Worm (Caenorhabditis elegans) whole organism, young adult: ENCODE measurements around the gene C26B2.7.

ENCODE experiments used
- B0261.1 ChIP-seq: sonication (generic microtip); optimal IDR thresholded peaks from 2 replicates; lab custom pipeline; 2016; ENCODE audit warnings: mild to moderate bottlenecking, missing genetic modification characterization, moderate library complexity, missing compliant biosample characterization
- B0336.3 ChIP-seq: fragments of 200-800 bp; sonication (Bioruptor generic); IDR thresholded peaks from 2 replicates; pipeline ENCODE4 v1.3.6; 2022; ENCODE audit warnings: missing genetic modification characterization, missing compliant biosample characterization
- D2030.7 ChIP-seq: fragments of 200-800 bp; sonication (Bioruptor generic); IDR thresholded peaks from 2 replicates; pipeline ENCODE4 v1.3.6; 2022; ENCODE audit warnings: missing genetic modification reagents, missing genetic modification characterization, missing compliant biosample characterization
- F52B5.7 ChIP-seq: sonication (generic microtip); optimal IDR thresholded peaks from 2 replicates; lab custom pipeline; 2016; ENCODE audit warnings: mild to moderate bottlenecking, missing genetic modification characterization, missing compliant biosample characterization
- F55B11.4 ChIP-seq: sonication (generic microtip); optimal IDR thresholded peaks from 2 replicates; lab custom pipeline; 2016; ENCODE audit warnings: missing compliant biosample characterization, missing genetic modification characterization, borderline replicate concordance; ENCODE audit not compliant: insufficient read depth
- F57A8.1 ChIP-seq: fragments of 200-800 bp; sonication (Bioruptor generic); optimal IDR thresholded peaks from 2 replicates; lab custom pipeline; 2018; ENCODE audit warnings: mild to moderate bottlenecking, missing genetic modification characterization, moderate library complexity, missing compliant biosample characterization
- T26A5.8 ChIP-seq: sonication (generic microtip); optimal IDR thresholded peaks from 2 replicates; lab custom pipeline; 2016; ENCODE audit warnings: missing genetic modification characterization, missing compliant biosample characterization
- Y56A3A.18 ChIP-seq: fragments of 200-800 bp; sonication (Bioruptor generic); IDR thresholded peaks from 2 replicates; pipeline ENCODE4 v1.3.6; 2022; ENCODE audit warnings: missing genetic modification reagents, missing genetic modification characterization, missing compliant biosample characterization
- ZK185.1 ChIP-seq: sonication (generic microtip); optimal IDR thresholded peaks from 2 replicates; lab custom pipeline; 2016; ENCODE audit warnings: mild to moderate bottlenecking, missing genetic modification characterization, missing compliant biosample characterization; ENCODE audit not compliant: poor library complexity, severe bottlenecking
- ama-1 ChIP-seq, 3 experiments: fragments of 150-350 bp in 1 of 3; sonication (generic microtip) in 2 of 3; optimal IDR thresholded peaks; 2 replicates each; lab custom pipeline; 2014 to 2018; ENCODE audit warnings: missing biosample characterization in 2 of 3, missing genetic modification characterization in 2 of 3, missing genetic modification reagents in 2 of 3
- attf-3 ChIP-seq: fragments of 200-800 bp; sonication (Bioruptor generic); conservative IDR thresholded peaks from 2 replicates; pipeline ENCODE4 v1.3.6; 2022; ENCODE audit warnings: missing genetic modification reagents, missing genetic modification characterization, missing compliant biosample characterization
- cebp-1 ChIP-seq, 2 experiments: fragments of 200-800 bp in 1 of 2; sonication (Bioruptor generic) in 1 of 2; sonication (generic microtip) in 1 of 2; IDR thresholded peaks in 1 of 2; optimal IDR thresholded peaks in 1 of 2; 2 replicates each; pipeline versions ENCODE4 v1.3.6 to Lab custom; 2017 to 2022; ENCODE audit warnings: missing compliant biosample characterization in 2 of 2, missing genetic modification characterization in 2 of 2, mild to moderate bottlenecking in 1 of 2, missing genetic modification reagents in 1 of 2, moderate library complexity in 1 of 2
- cebp-2 ChIP-seq: fragments of 200-800 bp; sonication (Bioruptor generic); IDR thresholded peaks from 2 replicates; pipeline ENCODE4 v1.3.6; 2022; ENCODE audit warnings: missing genetic modification characterization, missing compliant biosample characterization
- ceh-27 ChIP-seq: fragments of 200-800 bp; sonication (Bioruptor generic); optimal IDR thresholded peaks from 2 replicates; lab custom pipeline; 2018; ENCODE audit warnings: mild to moderate bottlenecking, missing genetic modification characterization, moderate library complexity, missing compliant biosample characterization
- ceh-58 ChIP-seq: fragments of 200-800 bp; sonication (Bioruptor generic); IDR thresholded peaks from 2 replicates; pipeline ENCODE4 v1.3.6; 2022; ENCODE audit warnings: missing genetic modification characterization, missing compliant biosample characterization
- ceh-91 ChIP-seq: fragments of 200-800 bp; sonication (Bioruptor generic); IDR thresholded peaks from 2 replicates; pipeline ENCODE4 v1.3.6; 2022; ENCODE audit warnings: missing genetic modification reagents, missing genetic modification characterization, missing compliant biosample characterization
- die-1 ChIP-seq: sonication (generic microtip); optimal IDR thresholded peaks from 2 replicates; lab custom pipeline; 2016; ENCODE audit warnings: missing genotype, mild to moderate bottlenecking, missing genetic modification characterization, missing compliant biosample characterization
- dox-1 ChIP-seq: fragments of 200-800 bp; sonication (Bioruptor generic); IDR thresholded peaks from 2 replicates; pipeline ENCODE4 v1.3.6; 2022; ENCODE audit warnings: missing genetic modification reagents, missing genetic modification characterization, missing compliant biosample characterization
- egl-44 ChIP-seq: fragments of 200-800 bp; sonication (Bioruptor generic); IDR thresholded peaks from 2 replicates; pipeline ENCODE4 v1.3.6; 2022; ENCODE audit warnings: missing genetic modification reagents, missing genetic modification characterization, missing compliant biosample characterization
- hmg-1.2 ChIP-seq: fragments of 200-800 bp; sonication (Bioruptor generic); IDR thresholded peaks from 2 replicates; pipeline ENCODE4 v1.3.6; 2022; ENCODE audit warnings: missing genetic modification reagents, missing genetic modification characterization, missing compliant biosample characterization
- hrde-1 ChIP-seq: sonication (generic microtip); optimal IDR thresholded peaks from 2 replicates; lab custom pipeline; 2016; ENCODE audit warnings: missing genetic modification characterization, mild to moderate bottlenecking, missing compliant biosample characterization, moderate library complexity, missing genotype, missing genetic modification reagents, borderline replicate concordance
- lin-26 ChIP-seq: fragments of 200-800 bp; sonication (Bioruptor generic); IDR thresholded peaks from 2 replicates; pipeline ENCODE4 v1.3.6; 2022; ENCODE audit warnings: missing genetic modification reagents, missing genetic modification characterization, missing compliant biosample characterization
- lsl-1 ChIP-seq: fragments of 200-800 bp; sonication (Bioruptor generic); optimal IDR thresholded peaks from 2 replicates; lab custom pipeline; 2018; ENCODE audit warnings: mild to moderate bottlenecking, missing genetic modification characterization, moderate library complexity, missing compliant biosample characterization
- madf-6 ChIP-seq: fragments of 200-800 bp; sonication (Bioruptor generic); IDR thresholded peaks from 2 replicates; pipeline ENCODE4 v1.3.6; 2022; ENCODE audit warnings: missing genetic modification reagents, missing genetic modification characterization, missing compliant biosample characterization
- mxl-1 ChIP-seq: sonication (generic microtip); optimal IDR thresholded peaks from 2 replicates; lab custom pipeline; 2016; ENCODE audit warnings: missing genetic modification characterization, missing compliant biosample characterization
- nfya-1 ChIP-seq: sonication (generic microtip); optimal IDR thresholded peaks from 2 replicates; lab custom pipeline; 2017; ENCODE audit warnings: antibody characterized with exemption, missing compliant biosample characterization, missing genetic modification characterization, borderline replicate concordance; ENCODE audit not compliant: insufficient read depth
- nfya-2 ChIP-seq: fragments of 200-800 bp; sonication (Bioruptor generic); IDR thresholded peaks from 2 replicates; pipeline ENCODE4 v1.3.6; 2022; ENCODE audit warnings: missing genetic modification reagents, missing genetic modification characterization, missing compliant biosample characterization
- nfyb-1 ChIP-seq: fragments of 200-800 bp; sonication (Bioruptor generic); IDR thresholded peaks from 2 replicates; pipeline ENCODE4 v1.3.6; 2022; ENCODE audit warnings: missing genetic modification reagents, missing genetic modification characterization, missing compliant biosample characterization
- nhr-120 ChIP-seq: fragments of 200-800 bp; sonication (Bioruptor generic); IDR thresholded peaks from 2 replicates; pipeline ENCODE4 v1.3.6; 2022; ENCODE audit warnings: missing genetic modification characterization, missing compliant biosample characterization
- nhr-80 ChIP-seq: sonication (generic microtip); optimal IDR thresholded peaks from 2 replicates; lab custom pipeline; 2016; ENCODE audit warnings: missing genetic modification characterization, missing compliant biosample characterization
- nhr-90 ChIP-seq: sonication (generic microtip); optimal IDR thresholded peaks from 2 replicates; lab custom pipeline; 2016; ENCODE audit warnings: missing genotype, mild to moderate bottlenecking, missing genetic modification characterization, missing compliant biosample characterization
- rcor-1 ChIP-seq: fragments of 200-800 bp; sonication (Bioruptor generic); IDR thresholded peaks from 2 replicates; pipeline ENCODE4 v1.3.6; 2022; ENCODE audit warnings: missing genetic modification reagents, missing genetic modification characterization, missing compliant biosample characterization
- rpc-1 ChIP-seq, 2 experiments: fragments of 150-350 bp in 1 of 2; sonication (generic microtip) in 1 of 2; optimal IDR thresholded peaks; 2 replicates each; lab custom pipeline; 2014 to 2018; ENCODE audit warnings: missing biosample characterization in 1 of 2, missing genetic modification characterization in 1 of 2, missing genetic modification reagents in 1 of 2, missing genotype in 1 of 2
- sdz-38 ChIP-seq: sonication (generic microtip); optimal IDR thresholded peaks from 2 replicates; lab custom pipeline; 2016; ENCODE audit warnings: missing genotype, missing genetic modification characterization, missing compliant biosample characterization
- sea-2 ChIP-seq: fragments of 200-800 bp; sonication (Bioruptor generic); IDR thresholded peaks from 2 replicates; pipeline ENCODE4 v1.3.6; 2022; ENCODE audit warnings: missing genetic modification characterization, missing compliant biosample characterization
- snpc-1.3 ChIP-seq: sonication (generic microtip); optimal IDR thresholded peaks from 2 replicates; lab custom pipeline; 2017; ENCODE audit warnings: missing genetic modification characterization, mild to moderate bottlenecking, missing compliant biosample characterization, antibody characterized with exemption, moderate library complexity, missing genotype, missing genetic modification reagents; ENCODE audit not compliant: insufficient read depth
- snpc-4 ChIP-seq, 5 experiments: fragments of 150-350 bp in 1 of 5; sonication (generic microtip) in 4 of 5; optimal IDR thresholded peaks; 2 replicates each; lab custom pipeline; 2014 to 2018; ENCODE audit warnings: missing genetic modification characterization in 5 of 5, missing biosample characterization in 3 of 5, antibody characterized with exemption in 2 of 5, mild to moderate bottlenecking in 2 of 5, missing compliant biosample characterization in 2 of 5, missing genotype in 2 of 5, moderate library complexity in 2 of 5, missing genetic modification reagents in 1 of 5
- sptf-2 ChIP-seq: fragments of 200-800 bp; sonication (Bioruptor generic); optimal IDR thresholded peaks from 2 replicates; lab custom pipeline; 2018; ENCODE audit warnings: mild to moderate bottlenecking, missing genetic modification characterization, missing compliant biosample characterization
- unc-62 ChIP-seq: fragments of 150-350 bp; optimal IDR thresholded peaks from 2 replicates; lab custom pipeline; 2014; ENCODE audit warnings: missing biosample characterization, missing genetic modification reagents, missing genetic modification characterization
- xnd-1 ChIP-seq: sonication (generic microtip); optimal IDR thresholded peaks from 2 replicates; lab custom pipeline; 2016; ENCODE audit warnings: missing genotype, missing genetic modification reagents, missing genetic modification characterization, missing compliant biosample characterization
- ztf-3 ChIP-seq: fragments of 200-800 bp; sonication (Bioruptor generic); optimal IDR thresholded peaks from 2 replicates; lab custom pipeline; 2018; ENCODE audit warnings: mild to moderate bottlenecking, missing genetic modification characterization, missing compliant biosample characterization

Gene C26B2.7

ce11 chrIV:8013849-8014248 is 2.2 kb upstream of the C26B2.7 start, which contains the start of gene C26B2.8:
Gene C26B2.8 (plus strand): TSS chrIV:8014149.
- TF ChIP-seq F52B5.7 (tag; lab: Kevin White, UChicago) = no peak
- TF ChIP-seq cebp-2 (GFP tag; lab: Robert Waterston, UW) = no peak
- TF ChIP-seq T26A5.8 (tag; lab: Kevin White, UChicago) = no peak
- no peak for TF ChIP-seq B0336.3 (GFP tag; lab: Robert Waterston, UW)
- no peak for TF ChIP-seq Y56A3A.18 (GFP tag; lab: Robert Waterston, UW)
- no peak for TF ChIP-seq attf-3 (GFP tag; lab: Robert Waterston, UW)
- TF ChIP-seq lin-26 (GFP tag; lab: Robert Waterston, UW) = no peak
- TF ChIP-seq snpc-1.3 (tag; lab: Kevin White, UChicago) = no peak
- TF ChIP-seq nfya-1 (tag; lab: Kevin White, UChicago) = no peak
- TF ChIP-seq rcor-1 = no peak
- TF ChIP-seq egl-44 (GFP tag; lab: Robert Waterston, UW) = no peak
- no peak for TF ChIP-seq xnd-1 (tag; lab: Kevin White, UChicago)
- TF ChIP-seq rpc-1 (optimal IDR thresholded peaks at IDR 0.05; lab: Kevin White, UChicago) = no peak
- no peak for TF ChIP-seq rpc-1 (tag; optimal IDR thresholded peaks at IDR 0.05; lab: Kevin White, UChicago)
- TF ChIP-seq B0261.1 (tag; lab: Kevin White, UChicago) = no peak
- TF ChIP-seq ama-1 (optimal IDR thresholded peaks at IDR 0.05; lab: Kevin White, UChicago) = no peak
- TF ChIP-seq ama-1 (GFP tag; optimal IDR thresholded peaks at IDR 0.05; lab: Kevin White, UChicago) = no peak
- no peak for TF ChIP-seq hrde-1 (tag; lab: Kevin White, UChicago)
- TF ChIP-seq, all 124 proteins: peak for 0

ce11 chrIV:8016694-8017093 is 620 bp downstream of the C26B2.7 start, which contains the start of gene elpc-4:
Gene elpc-4 (plus strand): TSS chrIV:8016994.
- TF ChIP-seq sptf-2 (GFP tag; lab: Kevin White, UChicago) = no peak
- TF ChIP-seq ceh-58 = no peak
- peak; percentile 28; the same call in 1 of the 2 replicates for TF ChIP-seq madf-6 (GFP tag; lab: Robert Waterston, UW)

- TF ChIP-seq nfya-2 (GFP tag; lab: Robert Waterston, UW) (no peak), nfyb-1 (no peak), egl-44 (GFP tag; lab: Robert Waterston, UW) (no peak), sdz-38 (tag; lab: Kevin White, UChicago) (no peak), D2030.7 (GFP tag; lab: Robert Waterston, UW) (0 out of 2 replicates have a peak, but pooled peaks have one; percentile 15), hmg-1.2 (GFP tag; lab: Robert Waterston, UW) (peak; percentile 82), unc-62 (GFP tag; lab: Kevin White, UChicago) (no peak), sea-2 (GFP tag; lab: Robert Waterston, UW) (no peak), ceh-27 (no peak), F55B11.4 (tag; lab: Kevin White, UChicago) (no peak), nhr-90 (tag; lab: Kevin White, UChicago) (no peak), lsl-1 (GFP tag; lab: Kevin White, UChicago) (peak; percentile 62), ceh-91 (GFP tag; lab: Robert Waterston, UW) (no peak), cebp-1 (GFP tag; IDR thresholded peaks at IDR 0.05; lab: Robert Waterston, UW) (peak; percentile 48; the same call in 1 of the 2 replicates), cebp-1 (tag; optimal IDR thresholded peaks at IDR 0.05; lab: Kevin White, UChicago) (peak; percentile 87), T26A5.8 (tag; lab: Kevin White, UChicago) (no peak), nhr-80 (tag; lab: Kevin White, UChicago) (no peak), dox-1 (GFP tag; lab: Robert Waterston, UW) (peak; percentile 43; the same call in 1 of the 2 replicates), B0261.1 (tag; lab: Kevin White, UChicago) (no peak), mxl-1 (tag; lab: Kevin White, UChicago) (no peak), ZK185.1 (no peak), ztf-3 (no peak), die-1 (tag; lab: Kevin White, UChicago) (no peak), snpc-4 (GFP tag; optimal IDR thresholded peaks at IDR 0.05; lab: Kevin White, UChicago) (no peak), snpc-4 (tag; optimal IDR thresholded peaks at IDR 0.05; lab: Kevin White, UChicago) (peak in 1 of 4 experiments; percentile 6), nhr-120 (no peak), F57A8.1 (GFP tag; lab: Kevin White, UChicago) (no peak)
Measured at ce11 chrIV:8019772-8020496, 3.9 kb downstream of the C26B2.7 start, which contains the start of gene dnc-4. Gene dnc-4 (minus strand): TSS chrIV:8019808.
